1 fruit fly cellular context compared by ENCODE assay signal in genomic region chrX:12575827-12576408, dm6.
A peak's percentile ranks its signal among the peaks of the same experiment; 100 is the strongest.
TF ChIP-seq lines count a peak whose summit lies in the region.

No protein-coding gene starts in this region.

TF ChIP-seq in whole organism, embryonic, 481 proteins besides CTCF, POLR2A, EP300 and RAD21 (continued from another document and continues in another):
- TF ChIP-seq Poxn (GFP tag; IDR thresholded peaks at IDR 0.05; lab: Robert Waterston, UW) = no peak
- peak; percentile 60 for TF ChIP-seq bcd (GFP tag; optimal IDR thresholded peaks at IDR 0.05; lab: Kevin White, UChicago)
- peak; percentile 61 for TF ChIP-seq Camta (GFP tag; optimal IDR thresholded peaks at IDR 0.05; lab: Kevin White, UChicago)
- peak; percentile 44 for TF ChIP-seq pfk (GFP tag; optimal IDR thresholded peaks at IDR 0.05; lab: Kevin White, UChicago)
- no peak for TF ChIP-seq tap (tag; optimal IDR thresholded peaks at IDR 0.05; lab: Kevin White, UChicago)
- TF ChIP-seq tgo (GFP tag; IDR thresholded peaks at IDR 0.05; lab: Robert Waterston, UW) = peak; percentile 19; the same call in 1 of the 3 replicates
- no peak for TF ChIP-seq Rfx (GFP tag; IDR thresholded peaks at IDR 0.05; lab: Robert Waterston, UW)
- TF ChIP-seq CG11085 (GFP tag; IDR thresholded peaks at IDR 0.05; lab: Robert Waterston, UW) = no peak
- TF ChIP-seq CG11723 (GFP tag; optimal IDR thresholded peaks at IDR 0.05; lab: Kevin White, UChicago) = peak; percentile 47
- peak; percentile 68 for TF ChIP-seq CG12391 (tag; optimal IDR thresholded peaks at IDR 0.05; lab: Kevin White, UChicago)
- TF ChIP-seq MTF-1 (GFP tag; optimal IDR thresholded peaks at IDR 0.05; lab: Kevin White, UChicago; ENCODE audit: borderline replicate concordance) = no peak
- TF ChIP-seq Usf (GFP tag; optimal IDR thresholded peaks at IDR 0.05; lab: Kevin White, UChicago) = peak; percentile 67
- peak; percentile 95 for TF ChIP-seq sens (GFP tag; lab: Kevin White, UChicago)
- TF ChIP-seq lilli (GFP tag; optimal IDR thresholded peaks at IDR 0.05; lab: Kevin White, UChicago) = peak; percentile 30
- TF ChIP-seq Dll (GFP tag; IDR thresholded peaks at IDR 0.05; lab: Robert Waterston, UW; ENCODE audit: partially characterized antibody) = no peak
- no peak for TF ChIP-seq Hand (GFP tag; optimal IDR thresholded peaks at IDR 0.05; lab: Kevin White, UChicago)
- TF ChIP-seq dm (GFP tag; optimal IDR thresholded peaks at IDR 0.05; lab: Kevin White, UChicago) = no peak
- TF ChIP-seq BEAF-32 (GFP tag; optimal IDR thresholded peaks at IDR 0.05; lab: Kevin White, UChicago) = no peak
- peak; percentile 65; the same call in 1 of the 3 replicates for TF ChIP-seq so (GFP tag; IDR thresholded peaks at IDR 0.05; lab: Robert Waterston, UW)
- TF ChIP-seq CHES-1-like (GFP tag; optimal IDR thresholded peaks at IDR 0.05; lab: Kevin White, UChicago) = no peak
- no peak for TF ChIP-seq H15 (GFP tag; IDR thresholded peaks at IDR 0.05; lab: Robert Waterston, UW)
- peak; percentile 80 for TF ChIP-seq CG15479 (GFP tag; optimal IDR thresholded peaks at IDR 0.05; lab: Kevin White, UChicago)
- no peak for TF ChIP-seq wdn (GFP tag; IDR thresholded peaks at IDR 0.05; lab: Robert Waterston, UW)
- TF ChIP-seq gem (tag; optimal IDR thresholded peaks at IDR 0.05; lab: Kevin White, UChicago) = peak; percentile 86
- TF ChIP-seq cad (GFP tag; optimal IDR thresholded peaks at IDR 0.05; lab: Kevin White, UChicago) = no peak
- TF ChIP-seq lbe (GFP tag; optimal IDR thresholded peaks at IDR 0.05; lab: Kevin White, UChicago) = peak; percentile 64
- TF ChIP-seq Lpt (GFP tag; optimal IDR thresholded peaks at IDR 0.05; lab: Kevin White, UChicago) = no peak
- TF ChIP-seq CG7839 (tag; optimal IDR thresholded peaks at IDR 0.05; lab: Kevin White, UChicago) = peak; percentile 75
- TF ChIP-seq emc (GFP tag; optimal IDR thresholded peaks at IDR 0.05; lab: Kevin White, UChicago) = no peak
- no peak for TF ChIP-seq CG3281 (GFP tag; optimal IDR thresholded peaks at IDR 0.05; lab: Kevin White, UChicago)
- TF ChIP-seq CG18599 (GFP tag; optimal IDR thresholded peaks at IDR 0.05; lab: Kevin White, UChicago) = no peak
- peak; percentile 32 for TF ChIP-seq salm (tag; optimal IDR thresholded peaks at IDR 0.05; lab: Kevin White, UChicago)
- no peak for TF ChIP-seq CG31224 (GFP tag; IDR thresholded peaks at IDR 0.05; lab: Robert Waterston, UW)
- TF ChIP-seq CG18619 (GFP tag; optimal IDR thresholded peaks at IDR 0.05; lab: Kevin White, UChicago) = peak; percentile 52
- peak; percentile 19 for TF ChIP-seq CG30020 (tag; optimal IDR thresholded peaks at IDR 0.05; lab: Kevin White, UChicago)
- peak; percentile 37 for TF ChIP-seq Vsx1 (GFP tag; optimal IDR thresholded peaks at IDR 0.05; lab: Kevin White, UChicago)
- TF ChIP-seq shn (GFP tag; optimal IDR thresholded peaks at IDR 0.05; lab: Kevin White, UChicago) = no peak
- no peak for TF ChIP-seq NfI (GFP tag; optimal IDR thresholded peaks at IDR 0.05; lab: Kevin White, UChicago)
- peak; percentile 55 for TF ChIP-seq Nf-YB (GFP tag; optimal IDR thresholded peaks at IDR 0.05; lab: Kevin White, UChicago)
- no peak for TF ChIP-seq CG6765 (GFP tag; optimal IDR thresholded peaks at IDR 0.05; lab: Kevin White, UChicago)
- TF ChIP-seq CG43689 (GFP tag; IDR thresholded peaks at IDR 0.05; lab: Robert Waterston, UW) = no peak
- TF ChIP-seq Abd-B (GFP tag; optimal IDR thresholded peaks at IDR 0.05; lab: Kevin White, UChicago) = peak; percentile 43
- peak; percentile 44; the same call in 1 of the 2 replicates for TF ChIP-seq dan (GFP tag; IDR thresholded peaks at IDR 0.05; lab: Robert Waterston, UW)
- no peak for TF ChIP-seq Trl (optimal IDR thresholded peaks at IDR 0.05; lab: Kevin White, UChicago)
- no peak for TF ChIP-seq Trl (GFP tag; optimal IDR thresholded peaks at IDR 0.05; lab: Kevin White, UChicago)
- TF ChIP-seq knrl (GFP tag; IDR thresholded peaks at IDR 0.05; lab: Robert Waterston, UW; ENCODE audit: partially characterized antibody) = no peak
- TF ChIP-seq CG11093 (GFP tag; IDR thresholded peaks at IDR 0.05; lab: Robert Waterston, UW) = no peak
- TF ChIP-seq CG14014 (GFP tag; IDR thresholded peaks at IDR 0.05; lab: Robert Waterston, UW) = no peak
- TF ChIP-seq Sry-δ (GFP tag; optimal IDR thresholded peaks at IDR 0.05; lab: Kevin White, UChicago) = no peak
- TF ChIP-seq Dbx (GFP tag; IDR thresholded peaks at IDR 0.05; lab: Robert Waterston, UW) = no peak
- TF ChIP-seq CG12744 (GFP tag; optimal IDR thresholded peaks at IDR 0.05; lab: Kevin White, UChicago) = no peak
- TF ChIP-seq stwl (tag; optimal IDR thresholded peaks at IDR 0.05; lab: Kevin White, UChicago) = peak; percentile 4
- TF ChIP-seq Ets97D (GFP tag; optimal IDR thresholded peaks at IDR 0.05; lab: Kevin White, UChicago) = no peak
- TF ChIP-seq ab (GFP tag; optimal IDR thresholded peaks at IDR 0.05; lab: Kevin White, UChicago) = no peak
- TF ChIP-seq HLH54F (GFP tag; optimal IDR thresholded peaks at IDR 0.05; lab: Kevin White, UChicago) = peak; percentile 15
- TF ChIP-seq CG9609 (GFP tag; optimal IDR thresholded peaks at IDR 0.05; lab: Kevin White, UChicago) = no peak
- TF ChIP-seq crol (GFP tag; IDR thresholded peaks at IDR 0.05; lab: Robert Waterston, UW) = peak; percentile 96
- peak; percentile 77 for TF ChIP-seq CG1603 (tag; optimal IDR thresholded peaks at IDR 0.05; lab: Kevin White, UChicago)
- TF ChIP-seq unc-4 (GFP tag; IDR thresholded peaks at IDR 0.05; lab: Robert Waterston, UW; ENCODE audit: partially characterized antibody) = no peak
- peak; percentile 93 for TF ChIP-seq dmrt11E (tag; optimal IDR thresholded peaks at IDR 0.05; lab: Kevin White, UChicago)
- no peak for TF ChIP-seq Gug (GFP tag; IDR thresholded peaks at IDR 0.05; lab: Robert Waterston, UW)
- TF ChIP-seq Bgb (GFP tag; IDR thresholded peaks at IDR 0.05; lab: Robert Waterston, UW; ENCODE audit: partially characterized antibody) = no peak
- no peak for TF ChIP-seq CG7745 (tag; optimal IDR thresholded peaks at IDR 0.05; lab: Kevin White, UChicago)
- TF ChIP-seq Fer1 (GFP tag; optimal IDR thresholded peaks at IDR 0.05; lab: Kevin White, UChicago) = no peak
- TF ChIP-seq Side (GFP tag; optimal IDR thresholded peaks at IDR 0.05; lab: Kevin White, UChicago) = no peak
- peak; percentile 61 for TF ChIP-seq CG30431 (GFP tag; optimal IDR thresholded peaks at IDR 0.05; lab: Kevin White, UChicago)
- peak; percentile 29 for TF ChIP-seq CG3065 (GFP tag; optimal IDR thresholded peaks at IDR 0.05; lab: Kevin White, UChicago)
- peak; percentile 57 for TF ChIP-seq CG5180 (GFP tag; optimal IDR thresholded peaks at IDR 0.05; lab: Kevin White, UChicago)
- no peak for TF ChIP-seq sna (GFP tag; IDR thresholded peaks at IDR 0.05; lab: Robert Waterston, UW; ENCODE audit: partially characterized antibody)
- no peak for TF ChIP-seq fd102C (GFP tag; optimal IDR thresholded peaks at IDR 0.05; lab: Kevin White, UChicago)
- TF ChIP-seq CG4617 (GFP tag; optimal IDR thresholded peaks at IDR 0.05; lab: Kevin White, UChicago; ENCODE audit: borderline replicate concordance) = peak; percentile 14
- no peak for TF ChIP-seq bigmax (GFP tag; optimal IDR thresholded peaks at IDR 0.05; lab: Kevin White, UChicago)
- no peak for TF ChIP-seq jigr1 (GFP tag; IDR thresholded peaks at IDR 0.05; lab: Robert Waterston, UW)
- no peak for TF ChIP-seq CG2889 (GFP tag; IDR thresholded peaks at IDR 0.05; lab: Robert Waterston, UW)
- no peak for TF ChIP-seq Doc3 (GFP tag; IDR thresholded peaks at IDR 0.05; lab: Robert Waterston, UW; ENCODE audit: partially characterized antibody)
- no peak for TF ChIP-seq CG4328 (GFP tag; optimal IDR thresholded peaks at IDR 0.05; lab: Kevin White, UChicago)
- no peak for TF ChIP-seq CG10147 (GFP tag; optimal IDR thresholded peaks at IDR 0.05; lab: Kevin White, UChicago)
- no peak for TF ChIP-seq CG10565 (GFP tag; optimal IDR thresholded peaks at IDR 0.05; lab: Kevin White, UChicago)
- TF ChIP-seq az2 (GFP tag; optimal IDR thresholded peaks at IDR 0.05; lab: Kevin White, UChicago) = peak; percentile 80
- TF ChIP-seq CG14441 (GFP tag; IDR thresholded peaks at IDR 0.05; lab: Robert Waterston, UW) = 0 out of 2 replicates have a peak, but pooled peaks have one; percentile 6
- TF ChIP-seq CG2678 (tag; optimal IDR thresholded peaks at IDR 0.05; lab: Kevin White, UChicago) = peak; percentile 75
- TF ChIP-seq lola (GFP tag; optimal IDR thresholded peaks at IDR 0.05; lab: Kevin White, UChicago) = peak in 1 of 3 experiments; percentile 89
- TF ChIP-seq Hr39 (optimal IDR thresholded peaks at IDR 0.05; lab: Kevin White, UChicago) = no peak
- peak; percentile 64 for TF ChIP-seq Chrac-16 (GFP tag; optimal IDR thresholded peaks at IDR 0.05; lab: Kevin White, UChicago)
- peak; percentile 58 for TF ChIP-seq NC2β (GFP tag; optimal IDR thresholded peaks at IDR 0.05; lab: Kevin White, UChicago)
- TF ChIP-seq CG1602 (GFP tag; optimal IDR thresholded peaks at IDR 0.05; lab: Kevin White, UChicago) = peak; percentile 73
- TF ChIP-seq row (GFP tag; IDR thresholded peaks at IDR 0.05; lab: Robert Waterston, UW) = peak; percentile 60
- TF ChIP-seq Adf1 (GFP tag; IDR thresholded peaks at IDR 0.05; lab: Robert Waterston, UW) = no peak
- TF ChIP-seq fd3F (GFP tag; optimal IDR thresholded peaks at IDR 0.05; lab: Kevin White, UChicago) = no peak
- peak; percentile 50 for TF ChIP-seq HHEX (GFP tag; optimal IDR thresholded peaks at IDR 0.05; lab: Kevin White, UChicago)
- TF ChIP-seq Antp (GFP tag; optimal IDR thresholded peaks at IDR 0.05; lab: Kevin White, UChicago) = no peak
- TF ChIP-seq Elba2 (GFP tag; optimal IDR thresholded peaks at IDR 0.05; lab: Kevin White, UChicago) = peak; percentile 3
- TF ChIP-seq ind (GFP tag; optimal IDR thresholded peaks at IDR 0.05; lab: Kevin White, UChicago) = peak; percentile 42
- peak; percentile 80 for TF ChIP-seq CG1832 (GFP tag; optimal IDR thresholded peaks at IDR 0.05; lab: Kevin White, UChicago)
- TF ChIP-seq cg (GFP tag; optimal IDR thresholded peaks at IDR 0.05; lab: Kevin White, UChicago) = peak; percentile 31
- peak; percentile 6 for TF ChIP-seq Sry-β (GFP tag; optimal IDR thresholded peaks at IDR 0.05; lab: Kevin White, UChicago)
- TF ChIP-seq Hr51 (GFP tag; optimal IDR thresholded peaks at IDR 0.05; lab: Kevin White, UChicago) = peak in 1 of 2 experiments; percentile 48
- no peak for TF ChIP-seq grn (GFP tag; optimal IDR thresholded peaks at IDR 0.05; lab: Kevin White, UChicago)
- peak; percentile 19 for TF ChIP-seq CG18764 (GFP tag; optimal IDR thresholded peaks at IDR 0.05; lab: Kevin White, UChicago)
- no peak for TF ChIP-seq HmgD (GFP tag; optimal IDR thresholded peaks at IDR 0.05; lab: Kevin White, UChicago)
- peak; percentile 0 for TF ChIP-seq CG13624 (GFP tag; optimal IDR thresholded peaks at IDR 0.05; lab: Kevin White, UChicago)
- peak; percentile 27 for TF ChIP-seq corto (GFP tag; optimal IDR thresholded peaks at IDR 0.05; lab: Kevin White, UChicago)
- peak; percentile 62 for TF ChIP-seq croc (GFP tag; conservative IDR thresholded peaks at IDR 0.05; lab: Robert Waterston, UW)
- TF ChIP-seq CG2199 (GFP tag; IDR thresholded peaks at IDR 0.05; lab: Robert Waterston, UW) = 0 out of 3 replicates have a peak, but pooled peaks have one; percentile 52
- peak; percentile 20; the same call in 1 of the 3 replicates for TF ChIP-seq B-H1 (GFP tag; IDR thresholded peaks at IDR 0.05; lab: Robert Waterston, UW)
- peak; percentile 78 for TF ChIP-seq Oli (tag; optimal IDR thresholded peaks at IDR 0.05; lab: Kevin White, UChicago)
- TF ChIP-seq MESR4 (GFP tag; optimal IDR thresholded peaks at IDR 0.05; lab: Kevin White, UChicago) = no peak
- TF ChIP-seq kah (GFP tag; optimal IDR thresholded peaks at IDR 0.05; lab: Kevin White, UChicago) = peak; percentile 40
- TF ChIP-seq CG1024 (GFP tag; IDR thresholded peaks at IDR 0.05; lab: Robert Waterston, UW) = no peak
- peak; percentile 72 for TF ChIP-seq Six4 (GFP tag; optimal IDR thresholded peaks at IDR 0.05; lab: Kevin White, UChicago)
- TF ChIP-seq pita (GFP tag; optimal IDR thresholded peaks at IDR 0.05; lab: Kevin White, UChicago) = no peak
- no peak for TF ChIP-seq CG31365 (tag; optimal IDR thresholded peaks at IDR 0.05; lab: Kevin White, UChicago)
- no peak for TF ChIP-seq bbx (GFP tag; IDR thresholded peaks at IDR 0.05; lab: Robert Waterston, UW; ENCODE audit: partially characterized antibody)
- TF ChIP-seq ci (GFP tag; IDR thresholded peaks at IDR 0.05; lab: Robert Waterston, UW) = 0 out of 3 replicates have a peak, but pooled peaks have one; percentile 45
- no peak; the same call in 1 of the 2 replicates for TF ChIP-seq chm (GFP tag; IDR thresholded peaks at IDR 0.05; lab: Robert Waterston, UW)
- peak; percentile 85 for TF ChIP-seq Xrp1 (GFP tag; IDR thresholded peaks at IDR 0.05; lab: Robert Waterston, UW)
- TF ChIP-seq Lhr (GFP tag; optimal IDR thresholded peaks at IDR 0.05; lab: Kevin White, UChicago) = peak; percentile 44
- TF ChIP-seq caup (GFP tag; optimal IDR thresholded peaks at IDR 0.05; lab: Kevin White, UChicago; ENCODE audit: severe bottlenecking) = no peak
- TF ChIP-seq Ptx1 (GFP tag; IDR thresholded peaks at IDR 0.05; lab: Robert Waterston, UW) = peak; percentile 52
- no peak for TF ChIP-seq CG11456 (GFP tag; IDR thresholded peaks at IDR 0.05; lab: Robert Waterston, UW)
- no peak for TF ChIP-seq H2.0 (GFP tag; IDR thresholded peaks at IDR 0.05; lab: Robert Waterston, UW)
- TF ChIP-seq CG15601 (tag; optimal IDR thresholded peaks at IDR 0.05; lab: Kevin White, UChicago) = peak; percentile 72
- TF ChIP-seq z (GFP tag; IDR thresholded peaks at IDR 0.05; lab: Robert Waterston, UW) = no peak
- TF ChIP-seq hth (optimal IDR thresholded peaks at IDR 0.05; lab: Kevin White, UChicago) = no peak
- TF ChIP-seq CG13894 (tag; optimal IDR thresholded peaks at IDR 0.05; lab: Kevin White, UChicago) = no peak
- no peak for TF ChIP-seq D19B (GFP tag; optimal IDR thresholded peaks at IDR 0.05; lab: Kevin White, UChicago)
- 0 out of 2 replicates have a peak, but pooled peaks have one; percentile 7 for TF ChIP-seq aop (GFP tag; IDR thresholded peaks at IDR 0.05; lab: Robert Waterston, UW)
- peak; percentile 25; the same call in 1 of the 2 replicates for TF ChIP-seq dimm (GFP tag; IDR thresholded peaks at IDR 0.05; lab: Robert Waterston, UW)
- no peak for TF ChIP-seq schlank (tag; optimal IDR thresholded peaks at IDR 0.05; lab: Kevin White, UChicago)
- TF ChIP-seq Blimp-1 (GFP tag; optimal IDR thresholded peaks at IDR 0.05; lab: Kevin White, UChicago) = peak; percentile 81
- peak; percentile 76 for TF ChIP-seq CG2875 (GFP tag; optimal IDR thresholded peaks at IDR 0.05; lab: Kevin White, UChicago)
- peak; percentile 81 for TF ChIP-seq gsb-n (tag; optimal IDR thresholded peaks at IDR 0.05; lab: Kevin White, UChicago)
- TF ChIP-seq Deaf1 (tag; optimal IDR thresholded peaks at IDR 0.05; lab: Kevin White, UChicago) = no peak
